Worm (Caenorhabditis elegans) whole organism, mixed stage, embryonic: ENCODE measurements around the gene Y71H2AM.25.

Experiments
- elt-3 ChIP-seq: fragments of 150-350 bp; optimal IDR thresholded peaks from 2 replicates; lab custom pipeline; 2014; ENCODE audit warnings: missing biosample characterization, missing genetic modification characterization
- nhr-28 ChIP-seq: fragments of 150-350 bp; optimal IDR thresholded peaks from 2 replicates; lab custom pipeline; 2014; ENCODE audit warnings: missing biosample characterization, missing genetic modification characterization
- nhr-76 ChIP-seq: sonication (generic microtip); optimal IDR thresholded peaks from 2 replicates; lab custom pipeline; 2017; ENCODE audit warnings: missing biosample characterization, missing genetic modification characterization

DNA sequence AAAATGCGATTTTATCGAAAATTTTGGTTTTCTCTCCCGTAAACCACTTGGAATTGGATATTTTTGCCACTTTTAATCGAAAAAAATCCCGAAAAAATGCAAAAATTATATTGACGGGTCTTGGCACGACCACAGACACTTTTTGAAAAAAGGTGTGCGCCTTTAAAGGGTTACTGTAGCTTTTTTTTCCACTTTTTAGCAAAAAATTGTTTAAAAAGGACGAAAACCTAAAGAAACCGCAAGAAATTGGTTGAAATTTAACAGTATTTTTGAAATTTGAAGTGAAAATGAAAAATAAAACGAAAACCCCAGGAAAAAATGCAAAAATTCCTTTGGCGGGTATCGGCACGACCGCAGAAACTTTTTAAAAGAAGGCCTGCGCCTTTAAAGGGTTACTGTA lies 20.4 kb upstream of the Y71H2AM.25 start:
- TF ChIP-seq nhr-28 (tag; lab: Kevin White, UChicago) (no peak), elt-3 (tag; lab: Kevin White, UChicago) (no peak), nhr-76 (tag; lab: Kevin White, UChicago) (no peak)
